Fruit fly (Drosophila melanogaster) whole organism, embryonic: ENCODE data around the gene Ugt35D1.

Experiments
- Antp ChIP-seq: fragments of 200-800 bp; sonication (Bioruptor generic); optimal IDR thresholded peaks from 3 replicates; lab custom pipeline; 2016; ENCODE audit warnings: missing biosample characterization, missing genetic modification characterization
- BtbVII ChIP-seq: fragments of 200-800 bp; sonication (Bioruptor generic); optimal IDR thresholded peaks from 3 replicates; lab custom pipeline; 2017; ENCODE audit warnings: missing biosample characterization, mild to moderate bottlenecking, missing genetic modification characterization
- CG11560 ChIP-seq: fragments of 200-800 bp; sonication (Bioruptor generic); IDR thresholded peaks from 3 replicates; pipeline ENCODE4 v1.3.6; 2022; ENCODE audit warnings: missing biosample characterization, missing genetic modification characterization
- CG11696 ChIP-seq: fragments of 200-800 bp; sonication (Bioruptor generic); IDR thresholded peaks from 2 replicates; pipeline ENCODE4 v1.3.6; 2022; ENCODE audit warnings: missing biosample characterization, missing genetic modification characterization
- CG11723 ChIP-seq: fragments of 200-800 bp; sonication (Bioruptor generic); optimal IDR thresholded peaks from 2 replicates; lab custom pipeline; 2017; ENCODE audit warnings: missing biosample characterization, mild to moderate bottlenecking, missing genetic modification characterization
- CG12299 ChIP-seq: fragments of 200-800 bp; sonication (Bioruptor generic); optimal IDR thresholded peaks from 2 replicates; lab custom pipeline; 2018; ENCODE audit warnings: missing biosample characterization, mild to moderate bottlenecking, missing genetic modification characterization
- CG12769 ChIP-seq: fragments of 200-800 bp; sonication (Bioruptor generic); optimal IDR thresholded peaks from 2 replicates; lab custom pipeline; 2019; ENCODE audit warnings: missing biosample characterization, mild to moderate bottlenecking, missing genetic modification characterization, moderate library complexity
- CG13287 ChIP-seq: fragments of 200-800 bp; sonication (Bioruptor generic); IDR thresholded peaks from 2 replicates; pipeline ENCODE4 v1.3.6; 2022; ENCODE audit warnings: missing biosample characterization, missing genetic modification characterization; ENCODE audit not compliant: partially characterized antibody
- CG15073 ChIP-seq: fragments of 200-800 bp; sonication (Bioruptor generic); optimal IDR thresholded peaks from 2 replicates; lab custom pipeline; 2016; ENCODE audit warnings: missing biosample characterization, missing genetic modification characterization
- CG17328 ChIP-seq: fragments of 200-800 bp; sonication (Bioruptor generic); IDR thresholded peaks from 2 replicates; pipeline ENCODE4 v1.3.6; 2022; ENCODE audit warnings: missing biosample characterization, missing genetic modification characterization
- CG18262 ChIP-seq: fragments of 200-800 bp; optimal IDR thresholded peaks from 3 replicates; lab custom pipeline; 2019; ENCODE audit warnings: missing biosample characterization, mild to moderate bottlenecking, missing genetic modification characterization, moderate library complexity
- CG2129 ChIP-seq: fragments of 200-800 bp; sonication (Bioruptor generic); IDR thresholded peaks from 2 replicates; pipeline ENCODE4 v1.3.6; 2022; ENCODE audit warnings: missing biosample characterization, missing genetic modification characterization; ENCODE audit not compliant: partially characterized antibody
- CG2889 ChIP-seq: fragments of 200-800 bp; sonication (Bioruptor generic); IDR thresholded peaks from 3 replicates; pipeline ENCODE4 v1.3.6; 2022; ENCODE audit warnings: missing biosample characterization, missing genetic modification characterization
- CG31365 ChIP-seq: fragments of 200-800 bp; sonication (Bioruptor generic); optimal IDR thresholded peaks from 2 replicates; lab custom pipeline; 2018; ENCODE audit warnings: missing biosample characterization, mild to moderate bottlenecking, missing genetic modification characterization
- CG4424 ChIP-seq: fragments of 200-800 bp; sonication (Bioruptor generic); optimal IDR thresholded peaks from 3 replicates; lab custom pipeline; 2016; ENCODE audit warnings: missing biosample characterization, missing genetic modification characterization
- CG6683 ChIP-seq: fragments of 200-800 bp; sonication (Bioruptor generic); optimal IDR thresholded peaks from 2 replicates; lab custom pipeline; 2017; ENCODE audit warnings: missing biosample characterization, mild to moderate bottlenecking, missing genetic modification characterization, missing genetic modification reagents
- CG8478 ChIP-seq: fragments of >200 bp; optimal IDR thresholded peaks from 2 replicates; lab custom pipeline; 2018
- CG8924 ChIP-seq: fragments of 200-800 bp; optimal IDR thresholded peaks from 3 replicates; lab custom pipeline; 2019; ENCODE audit warnings: missing biosample characterization, mild to moderate bottlenecking, missing genetic modification characterization, moderate library complexity
- CG9817 ChIP-seq: fragments of 200-800 bp; sonication (Bioruptor generic); optimal IDR thresholded peaks from 2 replicates; lab custom pipeline; 2018; ENCODE audit warnings: missing biosample characterization, mild to moderate bottlenecking, missing genetic modification characterization, moderate library complexity
- Camta ChIP-seq: fragments of 200-800 bp; sonication (Bioruptor generic); optimal IDR thresholded peaks from 2 replicates; lab custom pipeline; 2016; ENCODE audit warnings: missing biosample characterization, missing genetic modification characterization
- D19A ChIP-seq: fragments of 200-800 bp; optimal IDR thresholded peaks from 3 replicates; lab custom pipeline; 2019; ENCODE audit warnings: missing biosample characterization, mild to moderate bottlenecking, missing genetic modification characterization, moderate library complexity
- Dad ChIP-seq: fragments of 200-800 bp; sonication (Bioruptor generic); optimal IDR thresholded peaks from 3 replicates; lab custom pipeline; 2016; ENCODE audit warnings: missing biosample characterization, missing genetic modification characterization
- Fer1 ChIP-seq: fragments of 200-800 bp; sonication (Bioruptor generic); optimal IDR thresholded peaks from 2 replicates; lab custom pipeline; 2017; ENCODE audit warnings: missing biosample characterization, mild to moderate bottlenecking, missing genetic modification characterization
- H15 ChIP-seq: fragments of 200-800 bp; sonication (Bioruptor generic); IDR thresholded peaks from 3 replicates; pipeline ENCODE4 v1.3.6; 2022; ENCODE audit warnings: missing biosample characterization, missing genetic modification characterization
- HLH3B ChIP-seq: fragments of 200-800 bp; sonication (Bioruptor generic); IDR thresholded peaks from 2 replicates; pipeline ENCODE4 v1.3.6; 2022; ENCODE audit warnings: missing biosample characterization, missing genetic modification characterization
- HmgD ChIP-seq: fragments of 200-800 bp; sonication (Bioruptor generic); optimal IDR thresholded peaks from 3 replicates; lab custom pipeline; 2016; ENCODE audit warnings: missing biosample characterization, missing genetic modification characterization
- Lpt ChIP-seq: fragments of >200 bp; optimal IDR thresholded peaks from 2 replicates; lab custom pipeline; 2018; ENCODE audit warnings: missing biosample characterization, missing genetic modification characterization
- Meics ChIP-seq: fragments of 200-800 bp; sonication (Bioruptor generic); optimal IDR thresholded peaks from 2 replicates; lab custom pipeline; 2017; ENCODE audit warnings: missing biosample characterization, mild to moderate bottlenecking, missing genetic modification characterization
- NfI ChIP-seq: fragments of 200-800 bp; sonication (Bioruptor generic); optimal IDR thresholded peaks from 3 replicates; lab custom pipeline; 2018; ENCODE audit warnings: missing biosample characterization, mild to moderate bottlenecking, missing genetic modification characterization, moderate library complexity
- Optix ChIP-seq: fragments of 200-800 bp; sonication (Bioruptor generic); IDR thresholded peaks from 3 replicates; pipeline ENCODE4 v1.3.6; 2022; ENCODE audit warnings: missing biosample characterization, missing genetic modification characterization
- TFAM ChIP-seq: fragments of 200-800 bp; sonication (Bioruptor generic); optimal IDR thresholded peaks from 2 replicates; lab custom pipeline; 2017; ENCODE audit warnings: missing biosample characterization, missing genetic modification characterization, inconsistent platforms
- Tbp ChIP-seq: fragments of >200 bp; optimal IDR thresholded peaks from 2 replicates; lab custom pipeline; 2018; ENCODE audit warnings: missing biosample characterization, missing genetic modification characterization
- abd-A ChIP-seq: fragments of 200-800 bp; sonication (Bioruptor generic); optimal IDR thresholded peaks from 3 replicates; lab custom pipeline; 2019; ENCODE audit warnings: missing biosample characterization, mild to moderate bottlenecking, missing genetic modification characterization, moderate library complexity
- ac ChIP-seq: fragments of 200-800 bp; sonication (Bioruptor generic); optimal IDR thresholded peaks from 3 replicates; lab custom pipeline; 2017; ENCODE audit warnings: missing biosample characterization, mild to moderate bottlenecking, missing genetic modification characterization
- bsh ChIP-seq, 2 experiments: fragments of 200-800 bp; sonication (Bioruptor generic); optimal IDR thresholded peaks; 2 replicates each; lab custom pipeline; 2017 to 2018; ENCODE audit warnings: mild to moderate bottlenecking in 2 of 2, missing biosample characterization in 2 of 2, missing genetic modification characterization in 2 of 2, moderate library complexity in 1 of 2
- crol ChIP-seq: fragments of 200-800 bp; sonication (Bioruptor generic); IDR thresholded peaks from 2 replicates; pipeline ENCODE4 v1.3.6; 2022; ENCODE audit warnings: missing biosample characterization, missing genetic modification characterization
- crp ChIP-seq, 2 experiments: fragments of 200-800 bp; sonication (Bioruptor generic); optimal IDR thresholded peaks; 2 replicates in 1 of 2; 3 replicates in 1 of 2; lab custom pipeline; 2017; ENCODE audit warnings: missing biosample characterization in 2 of 2, missing genetic modification characterization in 2 of 2, mild to moderate bottlenecking in 1 of 2, moderate library complexity in 1 of 2
- ems ChIP-seq: fragments of 200-800 bp; sonication (Bioruptor generic); optimal IDR thresholded peaks from 3 replicates; lab custom pipeline; 2016; ENCODE audit warnings: missing biosample characterization, missing genetic modification characterization
- fd64A ChIP-seq: fragments of 200-800 bp; sonication (Bioruptor generic); optimal IDR thresholded peaks from 3 replicates; lab custom pipeline; 2018; ENCODE audit warnings: missing biosample characterization, mild to moderate bottlenecking, missing genetic modification characterization
- jing ChIP-seq: fragments of 200-800 bp; sonication (Bioruptor generic); optimal IDR thresholded peaks from 2 replicates; lab custom pipeline; 2018; ENCODE audit warnings: missing biosample characterization, mild to moderate bottlenecking, missing genetic modification characterization
- maf-S ChIP-seq: fragments of 200-800 bp; sonication (Bioruptor generic); optimal IDR thresholded peaks from 2 replicates; lab custom pipeline; 2016; ENCODE audit warnings: missing biosample characterization, missing genetic modification characterization
- pnt ChIP-seq: fragments of 200-800 bp; sonication (Bioruptor generic); optimal IDR thresholded peaks from 3 replicates; lab custom pipeline; 2016; ENCODE audit warnings: missing biosample characterization, missing genetic modification characterization
- pros ChIP-seq: fragments of 200-800 bp; sonication (Bioruptor generic); optimal IDR thresholded peaks from 3 replicates; lab custom pipeline; 2019; ENCODE audit warnings: missing biosample characterization, mild to moderate bottlenecking, missing genetic modification characterization, moderate library complexity
- pum ChIP-seq: fragments of 200-800 bp; sonication (Bioruptor generic); optimal IDR thresholded peaks from 2 replicates; lab custom pipeline; 2016; ENCODE audit warnings: missing biosample characterization, missing genetic modification characterization
- ranshi ChIP-seq: fragments of 200-800 bp; sonication (Bioruptor generic); IDR thresholded peaks from 2 replicates; pipeline ENCODE4 v1.3.6; 2022; ENCODE audit warnings: missing biosample characterization, missing genetic modification characterization
- run ChIP-seq: fragments of 200-800 bp; sonication (Bioruptor generic); optimal IDR thresholded peaks from 3 replicates; lab custom pipeline; 2018; ENCODE audit warnings: missing biosample characterization, mild to moderate bottlenecking, missing genetic modification characterization
- sqz ChIP-seq: fragments of 200-800 bp; sonication (Bioruptor generic); optimal IDR thresholded peaks from 3 replicates; lab custom pipeline; 2018; ENCODE audit warnings: missing biosample characterization, mild to moderate bottlenecking, missing genetic modification characterization
- sug ChIP-seq: fragments of 200-800 bp; optimal IDR thresholded peaks from 2 replicates; lab custom pipeline; 2019; ENCODE audit warnings: missing biosample characterization, mild to moderate bottlenecking, missing genetic modification characterization, moderate library complexity
- toy ChIP-seq: fragments of 200-800 bp; sonication (Bioruptor generic); IDR thresholded peaks from 2 replicates; pipeline ENCODE4 v1.3.6; 2022; ENCODE audit warnings: missing biosample characterization, missing genetic modification characterization
- unc-4 ChIP-seq: fragments of 200-800 bp; sonication (Bioruptor generic); IDR thresholded peaks from 2 replicates; pipeline ENCODE4 v1.3.6; 2022; ENCODE audit warnings: missing biosample characterization, missing genetic modification characterization; ENCODE audit not compliant: partially characterized antibody
- vfl ChIP-seq: fragments of 200-800 bp; sonication (Bioruptor generic); optimal IDR thresholded peaks from 2 replicates; lab custom pipeline; 2016; ENCODE audit warnings: missing biosample characterization, missing genetic modification characterization

The Ugt35D1 gene

DNA sequence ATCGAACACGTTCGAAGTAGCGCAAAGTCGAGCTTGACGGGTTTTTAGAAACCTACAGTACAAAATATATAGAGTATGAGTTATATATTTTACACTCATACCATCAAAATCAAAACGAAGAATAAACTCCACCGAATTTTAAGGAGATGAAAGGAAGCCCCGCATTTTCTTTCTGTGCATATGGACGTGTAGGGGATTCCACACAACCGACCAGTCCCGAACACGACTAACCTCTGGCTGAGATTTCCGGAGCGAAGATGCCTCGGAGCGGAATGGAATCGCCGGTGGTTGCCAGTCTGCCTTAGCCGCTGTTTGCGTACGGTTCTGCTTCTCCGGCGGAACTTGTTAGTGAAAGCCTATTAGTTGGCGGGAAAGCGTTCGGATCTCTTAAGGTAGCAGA, 11.0 kb downstream of the Ugt35D1 start (continued):
- TF ChIP-seq CG2889 (GFP tag; lab: Robert Waterston, UW), result peak; percentile 96
- peak; percentile 96 for TF ChIP-seq HLH3B (GFP tag; lab: Robert Waterston, UW)
- TF ChIP-seq CG15073 (GFP tag; lab: Kevin White, UChicago), result peak; percentile 77
- TF ChIP-seq Tbp (GFP tag; lab: Kevin White, UChicago), result no peak
- 0 out of 2 replicates have a peak, but pooled peaks have one; percentile 18 for TF ChIP-seq unc-4 (GFP tag; lab: Robert Waterston, UW)
- TF ChIP-seq pros (GFP tag; lab: Kevin White, UChicago), result peak; percentile 15
- TF ChIP-seq Dad (GFP tag; lab: Kevin White, UChicago), result peak; percentile 99
- TF ChIP-seq CG8924 (tag; lab: Kevin White, UChicago), result peak; percentile 96
- peak; percentile 97 for TF ChIP-seq CG12769 (tag; lab: Kevin White, UChicago)
- peak; percentile 96 for TF ChIP-seq CG18262 (tag; lab: Kevin White, UChicago)
- TF ChIP-seq Meics (GFP tag; lab: Kevin White, UChicago), result peak; percentile 97
- TF ChIP-seq Optix (GFP tag; lab: Robert Waterston, UW), result peak; percentile 97
- TF ChIP-seq vfl, result peak; percentile 98
- peak; percentile 96 for TF ChIP-seq H15 (GFP tag; lab: Robert Waterston, UW)
- TF ChIP-seq sqz (GFP tag; lab: Kevin White, UChicago), result peak; percentile 57
- peak; percentile 24 for TF ChIP-seq abd-A (tag; lab: Kevin White, UChicago)
- peak; percentile 94 for TF ChIP-seq D19A
- TF ChIP-seq CG8478 (lab: Kevin White, UChicago), result no peak
- TF ChIP-seq CG11560 (tag; lab: Robert Waterston, UW), result peak; percentile 91
- TF ChIP-seq CG6683, result peak; percentile 91
- peak; percentile 97 for TF ChIP-seq ranshi (GFP tag; lab: Robert Waterston, UW)
- peak; percentile 90 for TF ChIP-seq CG11723
- TF ChIP-seq Lpt, result no peak
- TF ChIP-seq Antp (GFP tag; lab: Kevin White, UChicago), result peak; percentile 98
- TF ChIP-seq NfI (GFP tag; lab: Kevin White, UChicago), result peak; percentile 97
- TF ChIP-seq crol (GFP tag; lab: Robert Waterston, UW), result 0 out of 2 replicates have a peak, but pooled peaks have one; percentile 39
- TF ChIP-seq fd64A (GFP tag; lab: Kevin White, UChicago), result peak; percentile 86
- TF ChIP-seq CG12299, result peak; percentile 93
- peak; percentile 59 for TF ChIP-seq TFAM (GFP tag; lab: Kevin White, UChicago)
- peak; percentile 98 for TF ChIP-seq pnt (GFP tag; lab: Kevin White, UChicago)
- TF ChIP-seq HmgD (GFP tag; lab: Kevin White, UChicago), result peak; percentile 94
- peak; percentile 95 to 97 for TF ChIP-seq bsh (GFP tag; optimal IDR thresholded peaks at IDR 0.05; lab: Kevin White, UChicago)
- TF ChIP-seq CG9817 (tag; lab: Kevin White, UChicago), result peak; percentile 98
- TF ChIP-seq sug (tag; lab: Kevin White, UChicago), result peak; percentile 88
- TF ChIP-seq run, result peak; percentile 93
- peak; percentile 96 for TF ChIP-seq CG4424 (GFP tag; lab: Kevin White, UChicago)
- no peak for TF ChIP-seq CG2129 (GFP tag; lab: Robert Waterston, UW)
- TF ChIP-seq CG11696, result peak; percentile 93
- TF ChIP-seq crp (GFP tag; optimal IDR thresholded peaks at IDR 0.05; lab: Kevin White, UChicago), result peak in 1 of 2 experiments; percentile 66
- TF ChIP-seq CG31365 (tag; lab: Kevin White, UChicago), result peak; percentile 77
- TF ChIP-seq Camta (GFP tag; lab: Kevin White, UChicago), result peak; percentile 94
- peak; percentile 99 for TF ChIP-seq pum (GFP tag; lab: Kevin White, UChicago)
- peak; percentile 96 for TF ChIP-seq CG17328 (GFP tag; lab: Robert Waterston, UW)
- peak; percentile 96 for TF ChIP-seq jing (GFP tag; lab: Kevin White, UChicago)
- peak; percentile 99 for TF ChIP-seq ems (GFP tag; lab: Kevin White, UChicago)
- peak; percentile 24; the same call in 1 of the 2 replicates for TF ChIP-seq CG13287 (GFP tag; lab: Robert Waterston, UW)
- peak; percentile 97 for TF ChIP-seq Fer1 (GFP tag; lab: Kevin White, UChicago)
- peak; percentile 94 for TF ChIP-seq toy
- TF ChIP-seq BtbVII (GFP tag; lab: Kevin White, UChicago), result peak; percentile 95
- TF ChIP-seq ac (GFP tag; lab: Kevin White, UChicago), result peak; percentile 57
- TF ChIP-seq maf-S (GFP tag; lab: Kevin White, UChicago), result peak; percentile 97
